Fruit fly (Drosophila melanogaster): ENCODE measurements around the gene CG14710.
A peak's percentile ranks its signal among the peaks of the same experiment; 100 is the strongest.

CG14710 gene

DNA sequence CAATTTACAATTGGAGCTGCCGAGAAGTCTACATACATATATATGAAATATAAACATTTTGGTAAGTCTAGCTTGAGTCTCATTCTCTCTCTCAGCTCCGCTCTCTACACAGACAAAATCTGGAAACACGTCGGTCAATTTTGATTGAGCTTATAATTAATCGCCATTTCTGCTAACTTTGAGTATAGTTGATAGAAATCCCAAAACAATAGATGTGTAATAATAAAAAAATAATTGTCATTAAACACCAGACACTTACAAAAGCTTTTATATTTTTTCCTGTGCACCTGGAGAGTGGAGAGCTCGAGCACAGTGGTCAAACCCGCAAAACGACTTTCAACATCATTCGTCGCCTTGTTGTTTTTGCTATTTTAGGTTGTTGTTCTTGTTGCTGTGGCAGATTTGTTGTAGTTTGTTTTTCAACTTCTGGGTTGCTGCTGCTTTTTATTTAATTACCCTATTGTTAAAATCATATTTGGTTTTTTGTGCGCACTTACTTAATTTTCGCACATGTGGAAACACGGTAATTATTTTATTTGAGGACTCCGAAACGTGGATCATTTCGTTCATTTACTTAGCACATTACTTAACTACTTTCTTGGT, 36.8 kb downstream of the CG14710 start (continued):
- TF ChIP-seq CG6765 (GFP tag; optimal IDR thresholded peaks at IDR 0.05) = peak; percentile 92
- TF ChIP-seq CG15073 (GFP tag; optimal IDR thresholded peaks at IDR 0.05) = peak; percentile 71
- TF ChIP-seq YL-1 (GFP tag; optimal IDR thresholded peaks at IDR 0.05) = peak; percentile 77
- TF ChIP-seq NfI (GFP tag; optimal IDR thresholded peaks at IDR 0.05) = peak; percentile 97
- no peak for TF ChIP-seq CG6791 (GFP tag; IDR thresholded peaks at IDR 0.05; ENCODE audit: partially characterized antibody)
- peak; percentile 84 for TF ChIP-seq CG6254 (GFP tag; optimal IDR thresholded peaks at IDR 0.05)
- peak; percentile 95 for TF ChIP-seq ken (GFP tag; IDR thresholded peaks at IDR 0.05)
- TF ChIP-seq ewg (GFP tag; optimal IDR thresholded peaks at IDR 0.05) = peak; percentile 87
- peak; percentile 95 for TF ChIP-seq ase (GFP tag; IDR thresholded peaks at IDR 0.05)
- peak; percentile 94 for TF ChIP-seq CG15601 (tag; optimal IDR thresholded peaks at IDR 0.05)
- TF ChIP-seq CG10267 (tag; optimal IDR thresholded peaks at IDR 0.05) = peak; percentile 91
- TF ChIP-seq tio (GFP tag; optimal IDR thresholded peaks at IDR 0.05) = peak; percentile 95
- TF ChIP-seq so (GFP tag; IDR thresholded peaks at IDR 0.05) = peak; percentile 97
- peak; percentile 97 for TF ChIP-seq H2.0 (GFP tag; IDR thresholded peaks at IDR 0.05)
- no peak for TF ChIP-seq nerfin-2 (GFP tag; IDR thresholded peaks at IDR 0.05; ENCODE audit: partially characterized antibody)
- peak; percentile 88 for TF ChIP-seq Oaz (GFP tag; IDR thresholded peaks at IDR 0.05)
- TF ChIP-seq ham (GFP tag; IDR thresholded peaks at IDR 0.05) = peak; percentile 92
- peak; percentile 94 for TF ChIP-seq CG4854 (GFP tag; optimal IDR thresholded peaks at IDR 0.05)
- peak; percentile 84 for TF ChIP-seq ash1 (GFP tag; optimal IDR thresholded peaks at IDR 0.05)
- peak; percentile 96 for TF ChIP-seq CG7786 (GFP tag; optimal IDR thresholded peaks at IDR 0.05)
- peak; percentile 87 for TF ChIP-seq CG4617 (GFP tag; optimal IDR thresholded peaks at IDR 0.05; ENCODE audit: borderline replicate concordance)
- TF ChIP-seq Usf (GFP tag; optimal IDR thresholded peaks at IDR 0.05) = peak; percentile 84
- no peak for TF ChIP-seq CG16813 (GFP tag; IDR thresholded peaks at IDR 0.05; ENCODE audit: partially characterized antibody)
- peak; percentile 29 for TF ChIP-seq abd-A (tag; optimal IDR thresholded peaks at IDR 0.05)
- peak; percentile 69 for TF ChIP-seq p53 (GFP tag; optimal IDR thresholded peaks at IDR 0.05)
- TF ChIP-seq br (optimal IDR thresholded peaks at IDR 0.05) = no peak
- peak; percentile 98 for TF ChIP-seq dysf (GFP tag; IDR thresholded peaks at IDR 0.05)
- no peak for TF ChIP-seq hb (GFP tag; IDR thresholded peaks at IDR 0.05; ENCODE audit: partially characterized antibody)
- peak; percentile 97 for TF ChIP-seq CG18599 (GFP tag; optimal IDR thresholded peaks at IDR 0.05)
- TF ChIP-seq dm (GFP tag; optimal IDR thresholded peaks at IDR 0.05) = peak; percentile 87
- TF ChIP-seq CG15269 (tag; optimal IDR thresholded peaks at IDR 0.05) = peak; percentile 98
- peak; percentile 90 for TF ChIP-seq Vsx1 (GFP tag; optimal IDR thresholded peaks at IDR 0.05)
- TF ChIP-seq h (optimal IDR thresholded peaks at IDR 0.05) = no peak
- peak; percentile 93 for TF ChIP-seq ap (GFP tag; IDR thresholded peaks at IDR 0.05)
- TF ChIP-seq Hmr (GFP tag; optimal IDR thresholded peaks at IDR 0.05) = peak; percentile 97
- peak; percentile 57 for TF ChIP-seq da (GFP tag; optimal IDR thresholded peaks at IDR 0.05)
- peak; percentile 90 for TF ChIP-seq zen (tag; optimal IDR thresholded peaks at IDR 0.05)
- TF ChIP-seq crol (GFP tag; IDR thresholded peaks at IDR 0.05) = peak; percentile 45
- TF ChIP-seq jumu (GFP tag; optimal IDR thresholded peaks at IDR 0.05) = peak; percentile 93
- no peak for TF ChIP-seq Tbp (GFP tag; optimal IDR thresholded peaks at IDR 0.05)
- TF ChIP-seq lilli (GFP tag; optimal IDR thresholded peaks at IDR 0.05) = peak; percentile 98
- no peak for TF ChIP-seq hkb (optimal IDR thresholded peaks at IDR 0.05)
- peak; percentile 98 for TF ChIP-seq hkb (GFP tag; IDR thresholded peaks at IDR 0.05)
- peak; percentile 87 for TF ChIP-seq Mes4 (GFP tag; optimal IDR thresholded peaks at IDR 0.05)
- peak; percentile 98 for TF ChIP-seq CG2120 (GFP tag; optimal IDR thresholded peaks at IDR 0.05)
- TF ChIP-seq luna (GFP tag; optimal IDR thresholded peaks at IDR 0.05) = peak; percentile 85
- peak; percentile 76 for TF ChIP-seq CG4328 (GFP tag; optimal IDR thresholded peaks at IDR 0.05)
- TF ChIP-seq otp (GFP tag; IDR thresholded peaks at IDR 0.05) = peak; percentile 95
- peak; percentile 98 for TF ChIP-seq CG32532 (GFP tag; IDR thresholded peaks at IDR 0.05)
- peak; percentile 96 for TF ChIP-seq tap (tag; optimal IDR thresholded peaks at IDR 0.05)
- TF ChIP-seq CG4707 (GFP tag; optimal IDR thresholded peaks at IDR 0.05) = peak; percentile 93
